Worm (Caenorhabditis elegans): ENCODE measurements around the gene F49E12.12.

DNA sequence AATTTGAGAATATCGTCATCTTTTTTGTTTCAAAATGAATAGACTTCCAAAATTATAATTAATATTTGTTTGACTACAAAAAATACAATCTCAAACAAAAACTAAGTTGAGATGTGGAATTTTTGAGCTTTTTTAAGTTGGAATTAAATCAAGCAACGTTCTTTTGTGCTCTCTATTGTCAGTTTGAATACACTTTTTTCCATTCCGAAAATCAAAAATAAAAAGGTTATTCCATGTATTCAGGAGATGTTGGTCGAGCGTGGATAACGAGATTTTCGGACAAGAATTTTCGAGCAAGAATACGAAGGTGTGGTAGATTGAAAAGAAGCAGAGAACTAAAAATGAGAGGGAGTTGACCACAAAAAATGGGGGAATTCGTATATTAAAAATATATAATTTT, 11.1 kb upstream of the F49E12.12 start:
- TF ChIP-seq him-1 (tag; optimal IDR thresholded peaks at IDR 0.05) (no peak), W03F9.2 (tag; optimal IDR thresholded peaks at IDR 0.05) (no peak), dao-5 (tag; optimal IDR thresholded peaks at IDR 0.05) (no peak)
